Fruit fly (Drosophila melanogaster) whole organism, pupa: ENCODE results near the gene Cp15.

Source experiments
- CG10348 ChIP-seq: fragments of 200-800 bp; sonication (Bioruptor generic); IDR thresholded peaks from 2 replicates; pipeline ENCODE4 v1.3.6; 2022; ENCODE audit warnings: missing biosample characterization, missing genetic modification characterization
- CG12605 ChIP-seq: fragments of 200-800 bp; sonication (Bioruptor generic); IDR thresholded peaks from 2 replicates; pipeline ENCODE4 v1.3.6; 2022; ENCODE audit warnings: missing biosample characterization, missing genetic modification characterization
- CG13204 ChIP-seq: fragments of 200-800 bp; sonication (Bioruptor generic); optimal IDR thresholded peaks from 2 replicates; lab custom pipeline; 2018; ENCODE audit warnings: missing biosample characterization, mild to moderate bottlenecking, missing genetic modification characterization, moderate library complexity
- CG14655 ChIP-seq: fragments of 200-800 bp; sonication (Bioruptor generic); optimal IDR thresholded peaks from 3 replicates; lab custom pipeline; 2017; ENCODE audit warnings: mild to moderate bottlenecking, missing biosample characterization, missing genetic modification reagents, missing genetic modification characterization
- CG15710 ChIP-seq: fragments of 200-800 bp; sonication (Bioruptor generic); optimal IDR thresholded peaks from 2 replicates; lab custom pipeline; 2018; ENCODE audit warnings: missing biosample characterization, mild to moderate bottlenecking, missing genetic modification characterization, moderate library complexity
- CG17806 ChIP-seq: fragments of 200-800 bp; sonication (Bioruptor generic); optimal IDR thresholded peaks from 2 replicates; lab custom pipeline; 2018; ENCODE audit warnings: missing biosample characterization, mild to moderate bottlenecking, missing genetic modification characterization, moderate library complexity
- CG32121 ChIP-seq: fragments of 200-800 bp; sonication (Bioruptor generic); IDR thresholded peaks from 2 replicates; pipeline ENCODE4 v1.3.6; 2022; ENCODE audit warnings: missing biosample characterization, missing genetic modification characterization
- CG34367 ChIP-seq: fragments of 200-800 bp; sonication (Bioruptor generic); optimal IDR thresholded peaks from 2 replicates; lab custom pipeline; 2018; ENCODE audit warnings: missing biosample characterization, mild to moderate bottlenecking, missing genetic modification characterization
- CG4496 ChIP-seq: fragments of 200-800 bp; sonication (Bioruptor generic); IDR thresholded peaks from 3 replicates; pipeline ENCODE4 v1.3.6; 2022; ENCODE audit warnings: missing biosample characterization, missing genetic modification characterization
- CG8159 ChIP-seq: fragments of 200-800 bp; sonication (Bioruptor generic); optimal IDR thresholded peaks from 3 replicates; lab custom pipeline; 2018; ENCODE audit warnings: missing biosample characterization, mild to moderate bottlenecking, missing genetic modification characterization, moderate library complexity
- CG8301 ChIP-seq: fragments of 200-800 bp; sonication (Bioruptor generic); optimal IDR thresholded peaks from 2 replicates; lab custom pipeline; 2018; ENCODE audit warnings: missing biosample characterization, mild to moderate bottlenecking, missing genetic modification characterization
- CG9948 ChIP-seq: fragments of 200-800 bp; sonication (Bioruptor generic); optimal IDR thresholded peaks from 2 replicates; lab custom pipeline; 2018; ENCODE audit warnings: missing biosample characterization, mild to moderate bottlenecking, missing genetic modification characterization, moderate library complexity
- D1 ChIP-seq: fragments of 200-800 bp; sonication (Bioruptor generic); optimal IDR thresholded peaks from 2 replicates; lab custom pipeline; 2018; ENCODE audit warnings: missing biosample characterization, mild to moderate bottlenecking, missing genetic modification characterization, moderate library complexity
- EcR ChIP-seq: fragments of 200-800 bp; sonication (Bioruptor generic); optimal IDR thresholded peaks from 3 replicates; lab custom pipeline; 2019; ENCODE audit warnings: missing biosample characterization, missing genetic modification characterization, mild to moderate bottlenecking, moderate library complexity, missing genetic modification reagents
- Ets98B ChIP-seq: fragments of 200-800 bp; sonication (Bioruptor generic); IDR thresholded peaks from 2 replicates; pipeline ENCODE4 v1.3.6; 2022; ENCODE audit warnings: missing biosample characterization, missing genetic modification characterization
- Pif1A ChIP-seq: fragments of 200-800 bp; sonication (Bioruptor generic); optimal IDR thresholded peaks from 3 replicates; lab custom pipeline; 2016; ENCODE audit warnings: missing biosample characterization, missing genetic modification characterization
- Pif1B ChIP-seq: fragments of 200-800 bp; sonication (Bioruptor generic); optimal IDR thresholded peaks from 3 replicates; lab custom pipeline; 2016; ENCODE audit warnings: missing biosample characterization, missing genetic modification characterization
- Snoo ChIP-seq: fragments of 200-800 bp; sonication (Bioruptor generic); optimal IDR thresholded peaks from 3 replicates; lab custom pipeline; 2017; ENCODE audit warnings: missing biosample characterization, mild to moderate bottlenecking, missing genetic modification characterization, inconsistent platforms
- fd96Ca ChIP-seq: fragments of 200-800 bp; sonication (Bioruptor generic); IDR thresholded peaks from 3 replicates; pipeline ENCODE4 v1.3.6; 2022; ENCODE audit warnings: missing biosample characterization, missing genetic modification characterization
- gl ChIP-seq: fragments of 200-800 bp; sonication (Bioruptor generic); optimal IDR thresholded peaks from 2 replicates; lab custom pipeline; 2018; ENCODE audit warnings: missing biosample characterization, mild to moderate bottlenecking, missing genetic modification characterization
- rn ChIP-seq: fragments of 200-800 bp; sonication (Bioruptor generic); IDR thresholded peaks from 2 replicates; pipeline ENCODE4 v1.3.6; 2022; ENCODE audit warnings: missing biosample characterization, missing genetic modification characterization

The Cp15 gene

dm6 chr3L:8721145-8721544, 7.1 kb upstream of the Cp15 start, which contains the start of the genes CG32022 and CG6511:
TSS of gene CG32022 (minus strand) at chr3L:8721272.
TSS of gene CG6511 (plus strand) at chr3L:8721324.
- peak; percentile 98 for TF ChIP-seq CG9948 (tag; lab: Kevin White, UChicago)
- TF ChIP-seq CG4496 (GFP tag; lab: Robert Waterston, UW): peak; percentile 97
- TF ChIP-seq gl (tag; lab: Kevin White, UChicago): peak; percentile 92
- TF ChIP-seq CG34367 (tag; lab: Kevin White, UChicago): peak; percentile 96
- TF ChIP-seq Pif1A (GFP tag; lab: Kevin White, UChicago): peak; percentile 97
- no peak for TF ChIP-seq D1 (tag; lab: Kevin White, UChicago)
- TF ChIP-seq CG13204 (GFP tag; lab: Kevin White, UChicago): peak; percentile 87
- TF ChIP-seq CG17806 (tag; lab: Kevin White, UChicago): peak; percentile 96
- TF ChIP-seq CG8301 (tag; lab: Kevin White, UChicago): peak; percentile 98
- peak; percentile 98 for TF ChIP-seq CG8159
- peak; percentile 98 for TF ChIP-seq CG15710 (tag; lab: Kevin White, UChicago)
- TF ChIP-seq CG12605 (GFP tag; lab: Robert Waterston, UW): peak; percentile 91
- TF ChIP-seq CG14655 (GFP tag; lab: Kevin White, UChicago): peak; percentile 98
- peak; percentile 97 for TF ChIP-seq CG32121 (GFP tag; lab: Robert Waterston, UW)
- no peak for TF ChIP-seq EcR (GFP tag; lab: Kevin White, UChicago)
- TF ChIP-seq CG10348: peak; percentile 97
- TF ChIP-seq fd96Ca: peak; percentile 96
- peak; percentile 98 for TF ChIP-seq Snoo
- peak; percentile 93 for TF ChIP-seq Ets98B (GFP tag; lab: Robert Waterston, UW)
- TF ChIP-seq rn (GFP tag; lab: Robert Waterston, UW): peak; percentile 97
- TF ChIP-seq Pif1B (GFP tag; lab: Kevin White, UChicago): peak; percentile 89

- TF ChIP-seq CG15710 (tag; lab: Kevin White, UChicago) (no peak), CG4496 (GFP tag; lab: Robert Waterston, UW) (no peak), CG14655 (GFP tag; lab: Kevin White, UChicago) (no peak), Pif1B (GFP tag; lab: Kevin White, UChicago) (no peak), Pif1A (GFP tag; lab: Kevin White, UChicago) (no peak), CG13204 (GFP tag; lab: Kevin White, UChicago) (no peak), Snoo (no peak)
Observed at dm6 chr3L:8725252-8725651, 3.0 kb upstream of the Cp15 start.

dm6 chr3L:8725674-8726073, 2.6 kb upstream of the Cp15 start, which contains the start of gene CG43965:
TSS of gene CG43965 (minus strand) at chr3L:8725774.
- TF ChIP-seq CG17806 (tag; lab: Kevin White, UChicago): no peak
- TF ChIP-seq CG13204 (GFP tag; lab: Kevin White, UChicago): no peak
- TF ChIP-seq Ets98B (GFP tag; lab: Robert Waterston, UW): no peak
- TF ChIP-seq CG9948 (tag; lab: Kevin White, UChicago): no peak
- no peak for TF ChIP-seq D1 (tag; lab: Kevin White, UChicago)
- TF ChIP-seq CG12605 (GFP tag; lab: Robert Waterston, UW): no peak
- TF ChIP-seq gl (tag; lab: Kevin White, UChicago): no peak
- no peak for TF ChIP-seq CG10348
- no peak for TF ChIP-seq Pif1A (GFP tag; lab: Kevin White, UChicago)
- TF ChIP-seq CG34367 (tag; lab: Kevin White, UChicago): no peak
- TF ChIP-seq CG8159: no peak
- TF ChIP-seq rn (GFP tag; lab: Robert Waterston, UW): no peak
- no peak for TF ChIP-seq CG4496 (GFP tag; lab: Robert Waterston, UW)
- no peak for TF ChIP-seq Snoo

dm6 chr3L:8726317-8726841, 1.9 kb upstream of the Cp15 start, which contains the start of gene Cp18:
TSS of gene Cp18 (plus strand) at chr3L:8726791.
- no peak for TF ChIP-seq CG9948 (tag; lab: Kevin White, UChicago)
- TF ChIP-seq CG8301 (tag; lab: Kevin White, UChicago): no peak
- no peak for TF ChIP-seq EcR (GFP tag; lab: Kevin White, UChicago)
- no peak for TF ChIP-seq CG17806 (tag; lab: Kevin White, UChicago)
- TF ChIP-seq CG13204 (GFP tag; lab: Kevin White, UChicago): no peak
- no peak for TF ChIP-seq CG12605 (GFP tag; lab: Robert Waterston, UW)
- no peak for TF ChIP-seq Snoo
- TF ChIP-seq CG4496 (GFP tag; lab: Robert Waterston, UW): no peak
- no peak for TF ChIP-seq CG10348
- TF ChIP-seq CG34367 (tag; lab: Kevin White, UChicago): no peak
- no peak for TF ChIP-seq CG15710 (tag; lab: Kevin White, UChicago)
- TF ChIP-seq Pif1A (GFP tag; lab: Kevin White, UChicago): no peak
- TF ChIP-seq gl (tag; lab: Kevin White, UChicago): no peak
- no peak for TF ChIP-seq CG8159
- no peak for TF ChIP-seq Ets98B (GFP tag; lab: Robert Waterston, UW)
- no peak for TF ChIP-seq D1 (tag; lab: Kevin White, UChicago)
- TF ChIP-seq, all 21 proteins: peak for 0

- TF ChIP-seq Pif1A (GFP tag; lab: Kevin White, UChicago) (no peak), CG14655 (GFP tag; lab: Kevin White, UChicago) (no peak), Snoo (no peak), fd96Ca (no peak), CG8301 (tag; lab: Kevin White, UChicago) (no peak), CG17806 (tag; lab: Kevin White, UChicago) (no peak)
Observed at dm6 chr3L:8729565-8729964, 1.3 kb downstream of the Cp15 start, which contains the start of gene Cp19. TSS of gene Cp19 (plus strand) at chr3L:8729865.
